Fruit fly (Drosophila melanogaster): ENCODE measurements around the gene Wnt4.

The Wnt4 gene

DNA sequence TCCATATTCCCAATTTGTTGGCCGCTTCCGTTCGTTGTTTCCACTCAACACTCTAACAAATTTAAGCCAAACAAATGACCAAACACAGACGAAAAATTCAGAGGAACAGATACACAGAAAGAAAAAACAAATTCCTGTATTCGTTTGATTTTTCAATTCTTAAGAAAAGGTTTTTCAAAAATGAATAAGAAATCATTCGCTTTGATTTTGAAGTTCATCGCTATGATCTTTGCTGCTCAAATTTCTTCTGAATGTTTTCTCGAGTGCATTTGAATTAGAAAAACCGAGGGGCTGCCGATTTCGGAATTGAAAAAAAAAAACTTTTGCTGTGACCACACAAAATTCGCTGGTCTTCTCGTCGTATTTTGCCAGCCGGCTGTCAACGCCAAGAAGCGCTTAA, 11.0 kb downstream of the Wnt4 start (continued):
- peak; percentile 35; the same call in 1 of the 2 replicates for TF ChIP-seq CG31441 (GFP tag; IDR thresholded peaks at IDR 0.05)
- no peak for TF ChIP-seq croc (GFP tag; conservative IDR thresholded peaks at IDR 0.05)
- TF ChIP-seq zen (tag; optimal IDR thresholded peaks at IDR 0.05): peak; percentile 3
- no peak for TF ChIP-seq Aef1 (GFP tag; IDR thresholded peaks at IDR 0.05)
- peak; percentile 7 for TF ChIP-seq shn (GFP tag; optimal IDR thresholded peaks at IDR 0.05)
- peak; percentile 34 for TF ChIP-seq Hr3 (GFP tag; optimal IDR thresholded peaks at IDR 0.05)
- TF ChIP-seq CG17802 (tag; optimal IDR thresholded peaks at IDR 0.05): no peak
- no peak for TF ChIP-seq Eip74EF (GFP tag; optimal IDR thresholded peaks at IDR 0.05)
- no peak for TF ChIP-seq CG7928 (GFP tag; optimal IDR thresholded peaks at IDR 0.05)
- TF ChIP-seq ssp (GFP tag; IDR thresholded peaks at IDR 0.05): no peak
- peak; percentile 42 for TF ChIP-seq fd96Cb (tag; optimal IDR thresholded peaks at IDR 0.05)
- no peak for TF ChIP-seq YL-1 (GFP tag; optimal IDR thresholded peaks at IDR 0.05)
- no peak for TF ChIP-seq Scr (GFP tag; IDR thresholded peaks at IDR 0.05; ENCODE audit: partially characterized antibody)
- no peak for TF ChIP-seq kah (GFP tag; optimal IDR thresholded peaks at IDR 0.05)
- TF ChIP-seq kni (GFP tag; optimal IDR thresholded peaks at IDR 0.05): no peak
- no peak for TF ChIP-seq prd (optimal IDR thresholded peaks at IDR 0.05)
- peak; percentile 62; the same call in 2 of the 3 replicates for TF ChIP-seq prd (GFP tag; IDR thresholded peaks at IDR 0.05)
- no peak for TF ChIP-seq insv (GFP tag; optimal IDR thresholded peaks at IDR 0.05)
- TF ChIP-seq p53 (GFP tag; optimal IDR thresholded peaks at IDR 0.05): no peak
- TF ChIP-seq Six4 (GFP tag; optimal IDR thresholded peaks at IDR 0.05): peak; percentile 14
- TF ChIP-seq CG6254 (GFP tag; optimal IDR thresholded peaks at IDR 0.05): no peak
- no peak for TF ChIP-seq Bteb2 (GFP tag; optimal IDR thresholded peaks at IDR 0.05)
- 0 out of 3 replicates have a peak, but pooled peaks have one; percentile 9 for TF ChIP-seq CG14050 (GFP tag; IDR thresholded peaks at IDR 0.05)
- no peak for TF ChIP-seq mirr (GFP tag; optimal IDR thresholded peaks at IDR 0.05)
- peak; percentile 67 for TF ChIP-seq gem (tag; optimal IDR thresholded peaks at IDR 0.05)
- TF ChIP-seq Hr78 (GFP tag; optimal IDR thresholded peaks at IDR 0.05): no peak
- no peak for TF ChIP-seq unc-4 (GFP tag; IDR thresholded peaks at IDR 0.05; ENCODE audit: partially characterized antibody)
- no peak for TF ChIP-seq al (GFP tag; IDR thresholded peaks at IDR 0.05)
- no peak for TF ChIP-seq cato (GFP tag; optimal IDR thresholded peaks at IDR 0.05; ENCODE audit: borderline replicate concordance)
- no peak for TF ChIP-seq ase (GFP tag; IDR thresholded peaks at IDR 0.05)
- no peak for TF ChIP-seq Ada2b (GFP tag; IDR thresholded peaks at IDR 0.05)
- TF ChIP-seq CG10321 (GFP tag; IDR thresholded peaks at IDR 0.05): no peak
- TF ChIP-seq schlank (tag; optimal IDR thresholded peaks at IDR 0.05): no peak
- no peak for TF ChIP-seq hkb (optimal IDR thresholded peaks at IDR 0.05)
- TF ChIP-seq hkb (GFP tag; IDR thresholded peaks at IDR 0.05): peak; percentile 56; the same call in 1 of the 2 replicates
- TF ChIP-seq Hmr (GFP tag; optimal IDR thresholded peaks at IDR 0.05): no peak
- no peak for TF ChIP-seq CG14965 (GFP tag; optimal IDR thresholded peaks at IDR 0.05; ENCODE audit: borderline replicate concordance)
- no peak for TF ChIP-seq org-1 (GFP tag; optimal IDR thresholded peaks at IDR 0.05)
- peak; percentile 23 for TF ChIP-seq dmrt11E (tag; optimal IDR thresholded peaks at IDR 0.05)
- TF ChIP-seq CoRest (tag; optimal IDR thresholded peaks at IDR 0.05): no peak
- TF ChIP-seq bowl (GFP tag; IDR thresholded peaks at IDR 0.05): no peak
- TF ChIP-seq CG14860 (GFP tag; IDR thresholded peaks at IDR 0.05; ENCODE audit: partially characterized antibody): no peak
- TF ChIP-seq CG16815 (GFP tag; optimal IDR thresholded peaks at IDR 0.05): no peak
- peak; percentile 27 for TF ChIP-seq tap (tag; optimal IDR thresholded peaks at IDR 0.05)
- TF ChIP-seq CG4617 (GFP tag; optimal IDR thresholded peaks at IDR 0.05; ENCODE audit: borderline replicate concordance): no peak
- no peak for TF ChIP-seq Usf (GFP tag; optimal IDR thresholded peaks at IDR 0.05)
- TF ChIP-seq CG8290 (GFP tag; optimal IDR thresholded peaks at IDR 0.05): no peak
- TF ChIP-seq CG8290 (tag; optimal IDR thresholded peaks at IDR 0.05): no peak
- TF ChIP-seq Nf-YA (GFP tag; IDR thresholded peaks at IDR 0.05): peak; percentile 37; the same call in 1 of the 2 replicates
- no peak for TF ChIP-seq CG15514 (GFP tag; optimal IDR thresholded peaks at IDR 0.05)
- no peak for TF ChIP-seq sr (GFP tag; IDR thresholded peaks at IDR 0.05)

Measured in whole organism, embryonic.